Fruit fly (Drosophila melanogaster): ENCODE data around the gene ebd1.

The ebd1 gene

DNA sequence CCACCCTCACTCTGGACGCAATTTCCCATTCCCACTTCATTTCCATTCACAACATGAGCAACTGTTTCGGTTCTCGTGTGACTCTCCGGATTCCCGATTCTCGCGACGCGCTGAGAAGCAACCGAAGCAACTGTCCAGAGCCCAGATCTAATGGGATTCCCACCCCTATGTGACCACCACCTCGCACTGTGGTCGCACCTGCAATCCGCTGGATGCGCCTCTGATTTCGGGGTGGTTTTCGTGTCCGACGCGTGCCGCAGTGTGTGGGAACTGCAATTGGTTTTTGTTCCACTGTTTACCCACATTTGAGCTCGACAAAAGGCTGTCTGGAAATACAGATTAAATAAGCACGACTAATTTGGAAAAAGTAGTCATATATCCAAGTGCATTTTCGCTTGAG is 9.5 kb downstream of the ebd1 start:
- TF ChIP-seq jim (GFP tag; optimal IDR thresholded peaks at IDR 0.05) (no peak), rgr (GFP tag; optimal IDR thresholded peaks at IDR 0.05) (no peak), lola (GFP tag; optimal IDR thresholded peaks at IDR 0.05) (no peak), OdsH (GFP tag; optimal IDR thresholded peaks at IDR 0.05) (no peak), Abd-B (GFP tag; optimal IDR thresholded peaks at IDR 0.05) (no peak), CG32264 (GFP tag; optimal IDR thresholded peaks at IDR 0.05) (no peak), brk (GFP tag; optimal IDR thresholded peaks at IDR 0.05) (no peak), dsf (GFP tag; optimal IDR thresholded peaks at IDR 0.05; ENCODE audit: borderline replicate concordance) (no peak), ey (GFP tag; optimal IDR thresholded peaks at IDR 0.05) (no peak), Sp1 (GFP tag; optimal IDR thresholded peaks at IDR 0.05) (no peak), HLH106 (tag; optimal IDR thresholded peaks at IDR 0.05) (no peak), GATAd (GFP tag; optimal IDR thresholded peaks at IDR 0.05) (no peak), usp (GFP tag; optimal IDR thresholded peaks at IDR 0.05) (no peak), pan (optimal IDR thresholded peaks at IDR 0.05) (no peak), tai (GFP tag; optimal IDR thresholded peaks at IDR 0.05) (no peak), dl (GFP tag; optimal IDR thresholded peaks at IDR 0.05; ENCODE audit: insufficient read depth in 1 of 2, partially characterized antibody in 2 of 2) (no peak), Myc (optimal IDR thresholded peaks at IDR 0.05) (no peak), Rel (GFP tag; optimal IDR thresholded peaks at IDR 0.05) (no peak), Rel (tag; optimal IDR thresholded peaks at IDR 0.05) (no peak), Hnf4 (GFP tag; optimal IDR thresholded peaks at IDR 0.05) (no peak), CrebA (GFP tag; optimal IDR thresholded peaks at IDR 0.05; ENCODE audit: borderline replicate concordance) (no peak)

DNA sequence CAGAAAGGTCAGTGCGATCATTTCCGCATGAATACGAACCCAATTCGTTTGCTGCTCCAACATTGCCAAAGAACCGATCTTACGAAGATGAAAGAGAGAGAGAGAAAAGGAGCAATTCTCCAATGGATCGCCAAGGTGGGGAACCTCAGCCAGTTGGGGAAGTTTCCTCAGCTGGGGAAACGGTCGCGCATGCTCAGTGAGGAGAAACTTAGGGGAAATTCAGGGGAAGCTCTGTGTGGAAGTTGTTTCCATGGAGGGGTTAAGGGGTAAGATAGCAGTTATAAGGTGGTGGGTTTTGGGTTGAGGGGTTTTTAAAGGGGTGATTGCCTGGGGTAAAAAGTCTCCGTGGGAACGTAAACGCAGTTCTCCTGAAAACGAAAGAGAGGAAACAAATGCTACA is 12.0 kb downstream of the ebd1 start:
- TF ChIP-seq N (GFP tag; optimal IDR thresholded peaks at IDR 0.05) = peak; percentile 32
- peak; percentile 98 for TF ChIP-seq Myc (optimal IDR thresholded peaks at IDR 0.05)
- no peak for TF ChIP-seq dmrt93B (GFP tag; optimal IDR thresholded peaks at IDR 0.05)
- no peak for TF ChIP-seq Sp1 (GFP tag; optimal IDR thresholded peaks at IDR 0.05)
- TF ChIP-seq rgr (GFP tag; optimal IDR thresholded peaks at IDR 0.05) = no peak

DNA sequence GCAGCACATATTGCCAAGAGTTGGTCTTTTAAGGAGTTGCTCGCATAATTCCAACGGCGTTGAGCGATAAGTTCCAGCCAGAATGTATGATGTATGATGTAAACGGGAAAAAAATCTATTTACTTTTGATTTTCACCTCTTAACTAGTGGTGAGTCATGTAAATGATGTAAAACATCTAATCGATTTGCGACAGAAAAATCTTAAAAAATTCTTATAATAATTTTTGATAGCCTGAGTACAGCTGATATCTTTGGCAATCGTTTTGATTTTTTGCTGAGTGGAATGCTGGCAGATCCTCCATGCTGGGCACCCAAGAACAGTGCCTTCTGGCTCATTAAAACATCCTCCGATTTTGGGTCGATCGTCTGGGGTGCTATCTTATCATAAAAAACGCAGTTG is 18.8 kb downstream of the ebd1 start:
- TF ChIP-seq Myc (optimal IDR thresholded peaks at IDR 0.05) (no peak), br (GFP tag; optimal IDR thresholded peaks at IDR 0.05) (peak; percentile 12), foxo (GFP tag; optimal IDR thresholded peaks at IDR 0.05) (peak in 1 of 2 experiments; percentile 28), fru (GFP tag; optimal IDR thresholded peaks at IDR 0.05) (peak; percentile 44), h (GFP tag; optimal IDR thresholded peaks at IDR 0.05) (peak; percentile 3), HLH106 (tag; optimal IDR thresholded peaks at IDR 0.05) (peak; percentile 35), woc (GFP tag; optimal IDR thresholded peaks at IDR 0.05) (no peak), rgr (GFP tag; optimal IDR thresholded peaks at IDR 0.05) (peak; percentile 39)

DNA sequence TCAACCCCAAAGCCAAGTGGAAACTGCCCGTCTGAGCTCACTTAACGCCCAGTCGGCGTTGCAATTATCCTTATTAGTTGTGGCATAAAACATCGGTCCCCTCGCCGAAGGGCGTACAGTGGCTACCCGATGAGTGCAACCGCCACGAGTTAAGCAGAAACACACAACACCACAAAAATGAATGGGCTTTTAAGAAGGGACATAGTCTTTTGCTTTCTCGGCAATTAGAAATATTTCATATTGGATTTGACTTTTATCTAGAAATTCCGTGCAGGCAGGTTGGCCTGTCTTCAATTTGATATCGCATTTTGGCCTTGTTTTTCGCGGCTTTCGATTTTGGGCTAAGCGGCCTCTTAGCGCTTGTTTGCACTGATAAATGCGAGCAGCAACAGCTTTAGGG is 21.5 kb downstream of the ebd1 start:
- peak; percentile 88 for TF ChIP-seq ey (GFP tag; optimal IDR thresholded peaks at IDR 0.05)
- TF ChIP-seq GATAd (GFP tag; optimal IDR thresholded peaks at IDR 0.05) = no peak
- TF ChIP-seq Jra (GFP tag; optimal IDR thresholded peaks at IDR 0.05) = peak; percentile 50
- peak; percentile 73 for TF ChIP-seq CG9705 (GFP tag; optimal IDR thresholded peaks at IDR 0.05)
- TF ChIP-seq rgr (GFP tag; optimal IDR thresholded peaks at IDR 0.05) = peak; percentile 85
- peak; percentile 49 for TF ChIP-seq CrebA (GFP tag; optimal IDR thresholded peaks at IDR 0.05; ENCODE audit: borderline replicate concordance)
- TF ChIP-seq tai (GFP tag; optimal IDR thresholded peaks at IDR 0.05) = no peak
- TF ChIP-seq brk (GFP tag; optimal IDR thresholded peaks at IDR 0.05) = peak; percentile 71
- TF ChIP-seq Dfd (GFP tag; optimal IDR thresholded peaks at IDR 0.05) = no peak
- peak; percentile 89 for TF ChIP-seq HLH106 (tag; optimal IDR thresholded peaks at IDR 0.05)
- no peak for TF ChIP-seq usp (GFP tag; optimal IDR thresholded peaks at IDR 0.05)
- no peak for TF ChIP-seq N (GFP tag; optimal IDR thresholded peaks at IDR 0.05)
- peak; percentile 76 for TF ChIP-seq CG32264 (GFP tag; optimal IDR thresholded peaks at IDR 0.05)
- TF ChIP-seq lola (GFP tag; optimal IDR thresholded peaks at IDR 0.05) = no peak
- no peak for TF ChIP-seq Rel (GFP tag; optimal IDR thresholded peaks at IDR 0.05)
- TF ChIP-seq Rel (tag; optimal IDR thresholded peaks at IDR 0.05) = peak; percentile 51
- TF ChIP-seq Vsx2 (GFP tag; optimal IDR thresholded peaks at IDR 0.05; ENCODE audit: partially characterized antibody) = no peak
- peak; percentile 74 for TF ChIP-seq psq (GFP tag; optimal IDR thresholded peaks at IDR 0.05)
- TF ChIP-seq Mio (GFP tag; optimal IDR thresholded peaks at IDR 0.05) = peak; percentile 9
- peak; percentile 84 for TF ChIP-seq Sp1 (GFP tag; optimal IDR thresholded peaks at IDR 0.05)
- TF ChIP-seq sage (GFP tag; optimal IDR thresholded peaks at IDR 0.05) = peak; percentile 79
- peak; percentile 84 for TF ChIP-seq woc (GFP tag; optimal IDR thresholded peaks at IDR 0.05)
- TF ChIP-seq OdsH (GFP tag; optimal IDR thresholded peaks at IDR 0.05) = peak; percentile 85
- TF ChIP-seq foxo (GFP tag; optimal IDR thresholded peaks at IDR 0.05) = peak; percentile 8 to 88
- peak; percentile 88 for TF ChIP-seq h (GFP tag; optimal IDR thresholded peaks at IDR 0.05)
- no peak for TF ChIP-seq dsf (GFP tag; optimal IDR thresholded peaks at IDR 0.05; ENCODE audit: borderline replicate concordance)
- TF ChIP-seq fru (GFP tag; optimal IDR thresholded peaks at IDR 0.05) = peak; percentile 85
- TF ChIP-seq dmrt93B (GFP tag; optimal IDR thresholded peaks at IDR 0.05) = peak; percentile 76
- TF ChIP-seq Hnf4 (GFP tag; optimal IDR thresholded peaks at IDR 0.05) = peak; percentile 90
- no peak for TF ChIP-seq sv (GFP tag; optimal IDR thresholded peaks at IDR 0.05)
- peak; percentile 89 for TF ChIP-seq br (GFP tag; optimal IDR thresholded peaks at IDR 0.05)
- peak; percentile 31 for TF ChIP-seq Hr83 (GFP tag; optimal IDR thresholded peaks at IDR 0.05; ENCODE audit: poor library complexity, severe bottlenecking)
